Worm (Caenorhabditis elegans) whole organism, L2 larva: ENCODE results near the gene F25E5.8.

ENCODE experiments used
- F13H6.1 ChIP-seq: sonication (generic microtip); optimal IDR thresholded peaks from 2 replicates; lab custom pipeline; 2016; ENCODE audit warnings: missing genetic modification characterization, missing compliant biosample characterization
- R02D3.7 ChIP-seq: fragments of 150-350 bp; optimal IDR thresholded peaks from 2 replicates; lab custom pipeline; 2014; ENCODE audit warnings: missing biosample characterization, missing genetic modification characterization
- Y55F3AM.14 ChIP-seq: fragments of 200-800 bp; sonication (Bioruptor generic); optimal IDR thresholded peaks from 2 replicates; lab custom pipeline; 2018; ENCODE audit warnings: mild to moderate bottlenecking, missing genetic modification characterization, missing compliant biosample characterization
- aly-2 ChIP-seq: fragments of 150-350 bp; optimal IDR thresholded peaks from 2 replicates; lab custom pipeline; 2014; ENCODE audit warnings: missing biosample characterization, missing genetic modification characterization
- ama-1 ChIP-seq: fragments of 150-350 bp; optimal IDR thresholded peaks from 2 replicates; lab custom pipeline; 2018; ENCODE audit warnings: inconsistent platforms
- blmp-1 ChIP-seq: sonication (generic microtip); optimal IDR thresholded peaks from 2 replicates; lab custom pipeline; 2017; ENCODE audit warnings: missing genetic modification characterization, mild to moderate bottlenecking, missing compliant biosample characterization, antibody characterized with exemption, moderate library complexity; ENCODE audit not compliant: insufficient read depth
- ceh-16 ChIP-seq: fragments of 150-350 bp; optimal IDR thresholded peaks from 2 replicates; lab custom pipeline; 2014; ENCODE audit warnings: missing biosample characterization, missing genetic modification characterization
- ceh-82 ChIP-seq: fragments of 150-350 bp; optimal IDR thresholded peaks from 2 replicates; lab custom pipeline; 2014; ENCODE audit warnings: missing biosample characterization, missing genetic modification characterization
- crh-2 ChIP-seq: sonication (generic microtip); optimal IDR thresholded peaks from 2 replicates; lab custom pipeline; 2017; ENCODE audit warnings: missing biosample characterization, missing genetic modification characterization
- dmd-4 ChIP-seq: sonication (generic microtip); optimal IDR thresholded peaks from 2 replicates; lab custom pipeline; 2017; ENCODE audit warnings: missing biosample characterization, missing genetic modification characterization
- egl-27 ChIP-seq: sonication (generic microtip); optimal IDR thresholded peaks from 3 replicates; lab custom pipeline; 2017; ENCODE audit warnings: missing biosample characterization, missing genetic modification reagents, missing genetic modification characterization
- elt-1 ChIP-seq: fragments of 150-350 bp; optimal IDR thresholded peaks from 2 replicates; lab custom pipeline; 2014; ENCODE audit warnings: missing biosample characterization, missing genetic modification characterization
- fos-1 ChIP-seq: fragments of 150-350 bp; optimal IDR thresholded peaks from 2 replicates; lab custom pipeline; 2014; ENCODE audit warnings: missing biosample characterization, missing genetic modification characterization
- gmeb-1 ChIP-seq: fragments of 150-350 bp; optimal IDR thresholded peaks from 2 replicates; lab custom pipeline; 2014; ENCODE audit warnings: missing biosample characterization, missing genetic modification characterization
- lin-13 ChIP-seq: fragments of 150-350 bp; optimal IDR thresholded peaks from 2 replicates; lab custom pipeline; 2014; ENCODE audit warnings: missing biosample characterization, missing genetic modification reagents, missing genetic modification characterization
- lin-39 ChIP-seq: fragments of 150-350 bp; optimal IDR thresholded peaks from 2 replicates; lab custom pipeline; 2014; ENCODE audit warnings: missing biosample characterization, missing genetic modification reagents, missing genetic modification characterization
- lsy-2 ChIP-seq, 2 experiments: fragments of 150-350 bp in 1 of 2; sonication (generic microtip) in 1 of 2; optimal IDR thresholded peaks; 2 replicates each; lab custom pipeline; 2014 to 2017; ENCODE audit warnings: missing biosample characterization in 2 of 2, missing genetic modification characterization in 2 of 2
- mab-5 ChIP-seq: fragments of 150-350 bp; optimal IDR thresholded peaks from 2 replicates; lab custom pipeline; 2014; ENCODE audit warnings: missing biosample characterization, missing genetic modification characterization
- mbf-1 ChIP-seq: sonication (generic microtip); optimal IDR thresholded peaks from 2 replicates; lab custom pipeline; 2017; ENCODE audit warnings: missing biosample characterization, missing genetic modification characterization
- mdl-1 ChIP-seq, 2 experiments: fragments of 150-350 bp in 1 of 2; sonication (generic microtip) in 1 of 2; optimal IDR thresholded peaks; 2 replicates each; lab custom pipeline; 2017; ENCODE audit warnings: missing biosample characterization in 2 of 2, missing genetic modification characterization in 2 of 2
- nhr-10 ChIP-seq: sonication (generic microtip); optimal IDR thresholded peaks from 2 replicates; lab custom pipeline; 2017; ENCODE audit warnings: missing biosample characterization, missing genetic modification characterization
- nhr-129 ChIP-seq: fragments of 150-350 bp; optimal IDR thresholded peaks from 2 replicates; lab custom pipeline; 2014; ENCODE audit warnings: missing biosample characterization, missing genetic modification characterization
- nhr-21 ChIP-seq: fragments of 150-350 bp; optimal IDR thresholded peaks from 2 replicates; lab custom pipeline; 2014; ENCODE audit warnings: missing biosample characterization, missing genetic modification characterization
- nhr-237 ChIP-seq: fragments of 150-350 bp; optimal IDR thresholded peaks from 2 replicates; lab custom pipeline; 2014; ENCODE audit warnings: missing biosample characterization, missing genetic modification characterization
- nhr-25 ChIP-seq: fragments of 150-350 bp; sonication (generic microtip); optimal IDR thresholded peaks from 3 replicates; lab custom pipeline; 2014; ENCODE audit warnings: missing biosample characterization, missing genetic modification characterization
- nhr-6 ChIP-seq: fragments of 150-350 bp; optimal IDR thresholded peaks from 2 replicates; lab custom pipeline; 2014; ENCODE audit warnings: missing biosample characterization, missing genetic modification characterization
- peb-1 ChIP-seq: fragments of 150-350 bp; optimal IDR thresholded peaks from 2 replicates; lab custom pipeline; 2014; ENCODE audit warnings: missing biosample characterization, missing genetic modification characterization
- sem-4 ChIP-seq: fragments of 150-350 bp; optimal IDR thresholded peaks from 2 replicates; lab custom pipeline; 2014; ENCODE audit warnings: missing biosample characterization, missing genetic modification reagents, missing genetic modification characterization
- skn-1 ChIP-seq: sonication (generic microtip); optimal IDR thresholded peaks from 2 replicates; lab custom pipeline; 2017; ENCODE audit warnings: missing biosample characterization, missing genetic modification characterization
- sma-3 ChIP-seq: sonication (generic microtip); optimal IDR thresholded peaks from 2 replicates; lab custom pipeline; 2016; ENCODE audit warnings: missing genetic modification reagents, missing genetic modification characterization, missing compliant biosample characterization
- sma-9 ChIP-seq, 2 experiments: fragments of 150-350 bp in 1 of 2; sonication (generic microtip) in 1 of 2; optimal IDR thresholded peaks; 2 replicates each; lab custom pipeline; 2014 to 2016; ENCODE audit warnings: missing genetic modification characterization in 2 of 2, mild to moderate bottlenecking in 1 of 2, missing biosample characterization in 1 of 2, missing compliant biosample characterization in 1 of 2, missing genetic modification reagents in 1 of 2, moderate library complexity in 1 of 2
- zag-1 ChIP-seq: fragments of 150-350 bp; optimal IDR thresholded peaks from 2 replicates; lab custom pipeline; 2014; ENCODE audit warnings: missing biosample characterization, missing genetic modification characterization
- ztf-1 ChIP-seq: fragments of 200-800 bp; sonication (Bioruptor generic); conservative IDR thresholded peaks from 2 replicates; pipeline ENCODE4 v1.3.6; 2022; ENCODE audit warnings: missing genetic modification characterization, missing compliant biosample characterization
- ztf-4 ChIP-seq: fragments of 150-350 bp; optimal IDR thresholded peaks from 2 replicates; lab custom pipeline; 2014; ENCODE audit warnings: missing biosample characterization, missing genetic modification characterization

The F25E5.8 gene

DNA sequence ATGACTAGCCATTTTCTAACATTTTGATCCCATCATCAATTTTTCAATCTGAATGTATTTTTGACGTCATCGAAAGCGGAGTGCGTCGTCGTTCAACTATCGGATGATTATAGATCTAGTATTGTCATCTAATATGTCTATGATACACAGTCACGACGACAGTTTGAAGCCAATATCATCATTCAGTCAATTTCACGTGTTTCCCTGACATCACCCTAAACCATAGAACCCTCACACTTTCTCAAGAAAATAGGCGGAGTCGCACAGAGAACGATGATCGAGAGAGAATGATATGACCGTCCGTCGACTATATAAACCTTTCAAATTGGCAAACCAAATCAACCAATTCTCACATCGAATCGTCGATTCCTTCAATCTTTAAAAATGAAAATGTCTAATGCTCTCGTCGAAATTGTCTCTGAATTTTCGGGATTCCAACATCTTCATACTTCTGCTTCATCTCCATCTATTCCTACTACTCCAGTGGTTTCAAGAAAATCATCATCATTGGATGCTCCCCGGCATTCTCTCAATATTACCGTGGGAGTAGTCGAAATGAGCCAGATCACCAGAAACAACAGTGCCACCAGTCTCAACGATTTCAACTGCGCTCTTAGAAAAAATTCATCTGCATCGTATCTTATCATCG lies 19.8 kb upstream of the F25E5.8 start, which contains the start of gene F18E3.13:
Gene F18E3.13, plus strand, starts transcription at position 385 of the 649 bp plus-strand sequence.
- no peak for TF ChIP-seq gmeb-1 (tag; lab: Kevin White, UChicago)
- TF ChIP-seq nhr-129 = peak; percentile 69
- TF ChIP-seq mdl-1 (tag; optimal IDR thresholded peaks at IDR 0.05; lab: Kevin White, UChicago) = peak; percentile 7 to 63
- TF ChIP-seq fos-1 (tag; lab: Kevin White, UChicago) = peak; percentile 21
- TF ChIP-seq sma-3 (GFP tag; lab: Kevin White, UChicago) = peak; percentile 94
- TF ChIP-seq mbf-1 = no peak
- peak; percentile 86 for TF ChIP-seq ama-1
- no peak for TF ChIP-seq mab-5 (tag; lab: Kevin White, UChicago)
- peak; percentile 48 for TF ChIP-seq sem-4
- peak; percentile 46 for TF ChIP-seq Y55F3AM.14
- peak; percentile 94 for TF ChIP-seq blmp-1 (tag; lab: Kevin White, UChicago)
- TF ChIP-seq nhr-237 (tag; lab: Kevin White, UChicago) = no peak
- peak in 1 of 2 experiments; percentile 25 for TF ChIP-seq lsy-2 (tag; optimal IDR thresholded peaks at IDR 0.05; lab: Kevin White, UChicago)
- peak; percentile 35 for TF ChIP-seq F13H6.1 (tag; lab: Kevin White, UChicago)
- no peak for TF ChIP-seq lin-39 (tag; lab: Kevin White, UChicago)
- no peak for TF ChIP-seq crh-2 (tag; lab: Kevin White, UChicago)
- TF ChIP-seq sma-9 (GFP tag; optimal IDR thresholded peaks at IDR 0.05; lab: Kevin White, UChicago) = peak; percentile 95
- TF ChIP-seq sma-9 (tag; optimal IDR thresholded peaks at IDR 0.05; lab: Kevin White, UChicago) = no peak
- TF ChIP-seq lin-13 (GFP tag; lab: Kevin White, UChicago) = no peak
- TF ChIP-seq nhr-6 (tag; lab: Kevin White, UChicago) = peak; percentile 63
- peak; percentile 93 for TF ChIP-seq nhr-25 (tag; lab: Kevin White, UChicago)
- no peak for TF ChIP-seq elt-1
- TF ChIP-seq dmd-4 (tag; lab: Kevin White, UChicago) = no peak
- TF ChIP-seq egl-27 = peak; percentile 65
- TF ChIP-seq nhr-21 (tag; lab: Kevin White, UChicago) = peak; percentile 97

DNA sequence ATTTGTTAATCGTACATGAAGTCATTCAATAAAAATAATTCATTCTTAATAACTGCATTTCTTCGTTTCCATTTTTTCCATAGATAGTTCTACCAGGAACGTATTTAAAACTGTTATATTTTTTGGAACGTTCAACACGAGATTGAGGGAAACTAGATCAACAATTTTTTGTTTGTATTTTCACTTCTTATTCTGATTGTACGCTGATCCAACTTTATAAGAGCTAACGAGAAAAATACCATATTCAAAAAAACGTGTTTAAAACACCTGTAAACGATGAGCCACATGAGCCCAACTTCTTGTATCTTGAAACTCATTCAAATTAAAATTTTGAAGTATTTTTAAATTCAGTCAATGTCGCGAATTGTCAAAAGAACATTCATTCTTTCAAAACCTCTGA lies 19.2 kb upstream of the F25E5.8 start:
- no peak for TF ChIP-seq nhr-25 (tag; lab: Kevin White, UChicago)
- no peak for TF ChIP-seq mdl-1 (tag; optimal IDR thresholded peaks at IDR 0.05; lab: Kevin White, UChicago)
- no peak for TF ChIP-seq ceh-82 (tag; lab: Kevin White, UChicago)
- peak; percentile 1 for TF ChIP-seq sma-3 (GFP tag; lab: Kevin White, UChicago)
- peak; percentile 31 for TF ChIP-seq nhr-21 (tag; lab: Kevin White, UChicago)
- no peak for TF ChIP-seq aly-2 (tag; lab: Kevin White, UChicago)

DNA sequence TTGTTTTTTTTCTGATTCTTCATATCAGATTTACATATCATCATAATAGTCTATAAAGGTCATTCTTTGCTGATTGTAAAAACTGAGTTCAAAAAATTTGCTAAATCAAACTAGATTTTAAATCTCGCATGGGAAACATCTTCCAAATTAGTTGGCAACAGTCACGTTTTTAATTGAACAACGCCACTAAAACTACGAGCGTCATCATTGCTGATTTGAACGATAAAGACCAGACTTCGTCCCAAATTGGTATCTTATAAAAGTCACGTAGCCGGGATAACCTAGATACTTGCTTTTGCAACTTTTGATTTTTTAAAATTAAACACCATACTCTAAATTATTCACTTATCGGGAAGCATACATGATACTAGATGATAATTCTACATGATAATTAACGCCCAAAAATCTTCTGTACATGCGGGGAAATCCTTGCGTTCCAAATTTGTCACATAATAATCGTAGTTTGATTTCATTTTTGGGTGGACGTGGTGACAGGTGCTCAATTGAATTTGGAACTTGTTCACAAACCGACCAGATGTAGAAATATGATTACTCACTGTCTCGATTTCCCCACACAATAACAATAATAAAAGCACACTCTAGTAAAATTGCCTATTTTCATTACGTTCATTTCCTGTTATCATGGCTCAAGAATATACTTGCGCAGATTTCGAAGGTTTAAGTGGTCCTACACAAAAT lies 18.6 kb upstream of the F25E5.8 start, which contains the start of gene srw-67:
Gene srw-67, plus strand, starts transcription at position 643 of the 699 bp plus-strand sequence.
- TF ChIP-seq sem-4 (no peak), mdl-1 (tag; optimal IDR thresholded peaks at IDR 0.05; lab: Kevin White, UChicago) (no peak), peb-1 (tag; lab: Kevin White, UChicago) (no peak), nhr-6 (tag; lab: Kevin White, UChicago) (no peak), skn-1 (tag; lab: Kevin White, UChicago) (no peak), nhr-25 (tag; lab: Kevin White, UChicago) (peak; percentile 51), ztf-1 (GFP tag; lab: Robert Waterston, UW) (no peak), lsy-2 (tag; optimal IDR thresholded peaks at IDR 0.05; lab: Kevin White, UChicago) (no peak), ztf-4 (tag; lab: Kevin White, UChicago) (no peak)

DNA sequence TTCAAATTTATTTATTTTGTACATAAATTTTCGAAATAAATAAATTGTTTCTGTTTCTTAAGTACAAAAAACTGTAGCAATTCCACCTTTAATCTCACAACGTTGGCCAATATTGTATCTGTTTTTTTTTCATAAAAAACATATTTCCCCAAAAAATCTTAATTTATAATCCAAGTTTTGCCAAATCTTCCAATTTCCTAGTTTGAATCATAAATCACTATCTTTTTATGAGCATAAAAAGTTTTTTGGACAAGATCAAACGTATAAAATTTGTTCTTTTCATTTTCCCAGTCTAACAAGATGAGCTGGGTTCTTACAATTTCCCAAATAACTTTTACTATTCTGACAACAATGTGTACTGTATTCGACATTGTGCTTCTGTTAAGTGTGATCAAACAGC lies 15.6 kb upstream of the F25E5.8 start, which contains the start of gene srxa-4:
Gene srxa-4, plus strand, starts transcription at position 301 of the 400 bp plus-strand sequence.
- TF ChIP-seq lsy-2 (tag; optimal IDR thresholded peaks at IDR 0.05; lab: Kevin White, UChicago) (no peak), ceh-82 (tag; lab: Kevin White, UChicago) (no peak), nhr-10 (tag; lab: Kevin White, UChicago) (no peak), sma-9 (GFP tag; optimal IDR thresholded peaks at IDR 0.05; lab: Kevin White, UChicago) (no peak), sma-9 (tag; optimal IDR thresholded peaks at IDR 0.05; lab: Kevin White, UChicago) (no peak), mab-5 (tag; lab: Kevin White, UChicago) (no peak), nhr-6 (tag; lab: Kevin White, UChicago) (no peak), ceh-16 (no peak), R02D3.7 (no peak), mbf-1 (no peak), Y55F3AM.14 (no peak), egl-27 (no peak), ama-1 (no peak), zag-1 (tag; lab: Kevin White, UChicago) (no peak), aly-2 (tag; lab: Kevin White, UChicago) (no peak)
